Worm (Caenorhabditis elegans) whole organism, early embryonic: ENCODE results near the gene efhc-1.

Experiments
- B0310.2 ChIP-seq: sonication (generic microtip); optimal IDR thresholded peaks from 2 replicates; lab custom pipeline; 2016; ENCODE audit warnings: mild to moderate bottlenecking, missing genetic modification characterization, missing compliant biosample characterization
- F13C5.2 ChIP-seq: sonication (generic microtip); optimal IDR thresholded peaks from 2 replicates; lab custom pipeline; 2017; ENCODE audit warnings: mild to moderate bottlenecking, missing genetic modification characterization, inconsistent platforms, missing compliant biosample characterization
- aly-1 ChIP-seq: sonication (generic microtip); optimal IDR thresholded peaks from 2 replicates; lab custom pipeline; 2016; ENCODE audit warnings: missing genetic modification characterization, missing compliant biosample characterization
- ama-1 ChIP-seq: fragments of 150-350 bp; optimal IDR thresholded peaks from 2 replicates; lab custom pipeline; 2014
- ceh-13 ChIP-seq: fragments of 200-800 bp; sonication (Bioruptor generic); optimal IDR thresholded peaks from 2 replicates; lab custom pipeline; 2018; ENCODE audit warnings: mild to moderate bottlenecking, missing genetic modification characterization, missing compliant biosample characterization
- ets-7 ChIP-seq: sonication (generic microtip); optimal IDR thresholded peaks from 2 replicates; lab custom pipeline; 2016; ENCODE audit warnings: missing genotype, missing genetic modification characterization, missing compliant biosample characterization
- flt-1 ChIP-seq: fragments of 200-800 bp; sonication (Bioruptor generic); IDR thresholded peaks from 2 replicates; pipeline ENCODE4 v1.3.6; 2022; ENCODE audit warnings: missing genetic modification characterization, missing compliant biosample characterization
- hmbx-1 ChIP-seq: sonication (generic microtip); optimal IDR thresholded peaks from 2 replicates; lab custom pipeline; 2016; ENCODE audit warnings: mild to moderate bottlenecking, missing genetic modification characterization, missing compliant biosample characterization
- hmg-4 ChIP-seq: fragments of 200-800 bp; sonication (Bioruptor generic); optimal IDR thresholded peaks from 2 replicates; lab custom pipeline; 2018; ENCODE audit warnings: mild to moderate bottlenecking, missing genetic modification characterization, missing compliant biosample characterization
- pes-1 ChIP-seq: fragments of 200-800 bp; sonication (Bioruptor generic); IDR thresholded peaks from 2 replicates; pipeline ENCODE4 v1.3.6; 2022; ENCODE audit warnings: missing genetic modification reagents, missing genetic modification characterization, missing compliant biosample characterization
- sea-1 ChIP-seq: fragments of 200-800 bp; sonication (Bioruptor generic); conservative IDR thresholded peaks from 2 replicates; pipeline ENCODE4 v1.3.6; 2022; ENCODE audit warnings: missing genetic modification characterization, missing compliant biosample characterization
- tbx-11 ChIP-seq: fragments of 200-800 bp; sonication (Bioruptor generic); IDR thresholded peaks from 2 replicates; pipeline ENCODE4 v1.3.6; 2022; ENCODE audit warnings: missing genetic modification characterization, missing compliant biosample characterization
- tbx-37 ChIP-seq: fragments of 200-800 bp; sonication (Bioruptor generic); conservative IDR thresholded peaks from 2 replicates; pipeline ENCODE4 v1.3.6; 2022; ENCODE audit warnings: missing genetic modification reagents, missing genetic modification characterization, missing compliant biosample characterization
- tra-4 ChIP-seq: sonication (generic microtip); optimal IDR thresholded peaks from 2 replicates; lab custom pipeline; 2017; ENCODE audit warnings: missing genetic modification characterization, missing compliant biosample characterization

DNA sequence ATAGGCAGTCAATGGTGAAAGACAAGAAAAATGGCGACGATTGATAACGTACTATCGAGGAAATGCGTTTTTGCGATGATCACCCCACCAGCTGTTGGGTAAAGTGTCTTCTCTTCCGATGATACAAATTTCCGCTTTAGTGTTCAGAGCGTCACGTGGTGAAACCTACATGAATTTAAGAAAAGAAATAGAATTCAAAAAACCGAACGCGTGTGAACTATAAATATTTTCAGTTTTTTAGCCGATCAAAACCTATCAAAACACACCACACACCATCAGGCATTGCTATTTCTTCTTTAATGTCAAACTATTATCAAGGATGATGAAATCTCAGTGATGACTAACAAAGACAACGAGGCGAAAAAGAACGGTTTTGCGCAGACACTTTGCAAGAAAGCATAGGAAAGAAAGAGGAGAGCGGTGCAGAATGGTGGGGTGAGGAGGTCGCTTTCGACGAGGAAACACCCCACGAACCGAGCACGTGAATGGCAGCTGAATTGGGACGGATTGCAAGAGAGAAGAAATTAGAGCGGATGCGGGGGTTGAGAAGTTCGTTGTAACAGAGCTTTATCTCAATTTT is 26.1 kb upstream of the efhc-1 start:
- no peak for TF ChIP-seq ama-1 (lab: Kevin White, UChicago)
- no peak for TF ChIP-seq tbx-37 (GFP tag; lab: Robert Waterston, UW)
- no peak for TF ChIP-seq tbx-11 (GFP tag; lab: Robert Waterston, UW)
- no peak for TF ChIP-seq sea-1
- TF ChIP-seq B0310.2 (tag; lab: Kevin White, UChicago), result no peak
- no peak for TF ChIP-seq pes-1
- TF ChIP-seq ceh-13 (GFP tag; lab: Kevin White, UChicago), result no peak
- no peak for TF ChIP-seq hmbx-1 (tag; lab: Kevin White, UChicago)
- no peak for TF ChIP-seq tra-4
- no peak for TF ChIP-seq F13C5.2 (tag; lab: Kevin White, UChicago)
- TF ChIP-seq aly-1 (tag; lab: Kevin White, UChicago), result no peak
- TF ChIP-seq hmg-4 (GFP tag; lab: Kevin White, UChicago), result no peak
- no peak for TF ChIP-seq flt-1 (GFP tag; lab: Robert Waterston, UW)
- TF ChIP-seq ets-7 (tag; lab: Kevin White, UChicago), result no peak
